Worm (Caenorhabditis elegans) whole organism, early embryonic: Measurements from ENCODE around the gene trpp-11.

Source experiments
- B0310.2 ChIP-seq: sonication (generic microtip); optimal IDR thresholded peaks from 2 replicates; lab custom pipeline; 2016; ENCODE audit warnings: mild to moderate bottlenecking, missing genetic modification characterization, missing compliant biosample characterization
- F13C5.2 ChIP-seq: sonication (generic microtip); optimal IDR thresholded peaks from 2 replicates; lab custom pipeline; 2017; ENCODE audit warnings: mild to moderate bottlenecking, missing genetic modification characterization, inconsistent platforms, missing compliant biosample characterization
- aly-1 ChIP-seq: sonication (generic microtip); optimal IDR thresholded peaks from 2 replicates; lab custom pipeline; 2016; ENCODE audit warnings: missing genetic modification characterization, missing compliant biosample characterization
- ama-1 ChIP-seq: fragments of 150-350 bp; optimal IDR thresholded peaks from 2 replicates; lab custom pipeline; 2014
- ceh-13 ChIP-seq: fragments of 200-800 bp; sonication (Bioruptor generic); optimal IDR thresholded peaks from 2 replicates; lab custom pipeline; 2018; ENCODE audit warnings: mild to moderate bottlenecking, missing genetic modification characterization, missing compliant biosample characterization
- ceh-36 ChIP-seq: sonication (generic microtip); optimal IDR thresholded peaks from 2 replicates; lab custom pipeline; 2016; ENCODE audit warnings: missing genetic modification characterization, inconsistent platforms, missing compliant biosample characterization
- ets-7 ChIP-seq: sonication (generic microtip); optimal IDR thresholded peaks from 2 replicates; lab custom pipeline; 2016; ENCODE audit warnings: missing genotype, missing genetic modification characterization, missing compliant biosample characterization
- flt-1 ChIP-seq: fragments of 200-800 bp; sonication (Bioruptor generic); IDR thresholded peaks from 2 replicates; pipeline ENCODE4 v1.3.6; 2022; ENCODE audit warnings: missing genetic modification characterization, missing compliant biosample characterization
- hmbx-1 ChIP-seq: sonication (generic microtip); optimal IDR thresholded peaks from 2 replicates; lab custom pipeline; 2016; ENCODE audit warnings: mild to moderate bottlenecking, missing genetic modification characterization, missing compliant biosample characterization
- hmg-4 ChIP-seq: fragments of 200-800 bp; sonication (Bioruptor generic); optimal IDR thresholded peaks from 2 replicates; lab custom pipeline; 2018; ENCODE audit warnings: mild to moderate bottlenecking, missing genetic modification characterization, missing compliant biosample characterization
- hnd-1 ChIP-seq: sonication (generic microtip); optimal IDR thresholded peaks from 2 replicates; lab custom pipeline; 2016; ENCODE audit warnings: missing genetic modification characterization, missing compliant biosample characterization
- pes-1 ChIP-seq: fragments of 200-800 bp; sonication (Bioruptor generic); IDR thresholded peaks from 2 replicates; pipeline ENCODE4 v1.3.6; 2022; ENCODE audit warnings: missing genetic modification reagents, missing genetic modification characterization, missing compliant biosample characterization
- scrt-1 ChIP-seq: fragments of 200-800 bp; sonication (Bioruptor generic); IDR thresholded peaks from 2 replicates; pipeline ENCODE4 v1.3.6; 2022; ENCODE audit warnings: missing genetic modification characterization, missing compliant biosample characterization
- sea-1 ChIP-seq: fragments of 200-800 bp; sonication (Bioruptor generic); conservative IDR thresholded peaks from 2 replicates; pipeline ENCODE4 v1.3.6; 2022; ENCODE audit warnings: missing genetic modification characterization, missing compliant biosample characterization
- tbx-11 ChIP-seq: fragments of 200-800 bp; sonication (Bioruptor generic); IDR thresholded peaks from 2 replicates; pipeline ENCODE4 v1.3.6; 2022; ENCODE audit warnings: missing genetic modification characterization, missing compliant biosample characterization
- tbx-37 ChIP-seq: fragments of 200-800 bp; sonication (Bioruptor generic); conservative IDR thresholded peaks from 2 replicates; pipeline ENCODE4 v1.3.6; 2022; ENCODE audit warnings: missing genetic modification reagents, missing genetic modification characterization, missing compliant biosample characterization
- tra-4 ChIP-seq: sonication (generic microtip); optimal IDR thresholded peaks from 2 replicates; lab custom pipeline; 2017; ENCODE audit warnings: missing genetic modification characterization, missing compliant biosample characterization

trpp-11 gene

ce11 chrIII:773114-773513 is 21.8 kb upstream of the trpp-11 start, which contains the start of gene cyn-6:
Gene cyn-6, plus strand, starts transcription at chrIII:773414.
- TF ChIP-seq tbx-11 (GFP tag; lab: Robert Waterston, UW) (no peak), flt-1 (GFP tag; lab: Robert Waterston, UW) (no peak), hmbx-1 (tag; lab: Kevin White, UChicago) (no peak), ceh-36 (tag; lab: Kevin White, UChicago) (no peak), hnd-1 (tag; lab: Kevin White, UChicago) (no peak)

- TF ChIP-seq tra-4 (tag; lab: Kevin White, UChicago): no peak
- no peak for TF ChIP-seq ets-7
- TF ChIP-seq hnd-1 (tag; lab: Kevin White, UChicago): no peak
- TF ChIP-seq hmg-4 (GFP tag; lab: Kevin White, UChicago): no peak
- no peak for TF ChIP-seq flt-1 (GFP tag; lab: Robert Waterston, UW)
- TF ChIP-seq B0310.2 (tag; lab: Kevin White, UChicago): no peak
- TF ChIP-seq F13C5.2: no peak
- TF ChIP-seq sea-1: no peak
- no peak for TF ChIP-seq ceh-36 (tag; lab: Kevin White, UChicago)
- TF ChIP-seq hmbx-1 (tag; lab: Kevin White, UChicago): no peak
- no peak for TF ChIP-seq ceh-13 (GFP tag; lab: Kevin White, UChicago)
- TF ChIP-seq scrt-1: no peak
- TF ChIP-seq tbx-11 (GFP tag; lab: Robert Waterston, UW): no peak
- TF ChIP-seq aly-1: no peak
- no peak for TF ChIP-seq ama-1 (lab: Kevin White, UChicago)
- TF ChIP-seq pes-1 (GFP tag; lab: Robert Waterston, UW): no peak
- no peak for TF ChIP-seq tbx-37 (GFP tag; lab: Robert Waterston, UW)
Observed at ce11 chrIII:775443-775842, 19.5 kb upstream of the trpp-11 start.

- no peak for TF ChIP-seq flt-1 (GFP tag; lab: Robert Waterston, UW)
- TF ChIP-seq sea-1: no peak
- no peak for TF ChIP-seq F13C5.2
- no peak for TF ChIP-seq hnd-1 (tag; lab: Kevin White, UChicago)
- TF ChIP-seq pes-1 (GFP tag; lab: Robert Waterston, UW): no peak
- no peak for TF ChIP-seq ceh-36 (tag; lab: Kevin White, UChicago)
- TF ChIP-seq ets-7: no peak
- TF ChIP-seq tbx-37 (GFP tag; lab: Robert Waterston, UW): no peak
- no peak for TF ChIP-seq B0310.2 (tag; lab: Kevin White, UChicago)
Observed at ce11 chrIII:778771-779170, 16.2 kb upstream of the trpp-11 start, which contains the start of gene alh-11. Gene alh-11, minus strand, starts transcription at chrIII:778871.

- TF ChIP-seq ets-7 (no peak), hmg-4 (GFP tag; lab: Kevin White, UChicago) (no peak), aly-1 (no peak), tbx-11 (GFP tag; lab: Robert Waterston, UW) (no peak), flt-1 (GFP tag; lab: Robert Waterston, UW) (no peak), B0310.2 (tag; lab: Kevin White, UChicago) (no peak), pes-1 (GFP tag; lab: Robert Waterston, UW) (no peak), hnd-1 (tag; lab: Kevin White, UChicago) (no peak), ceh-13 (GFP tag; lab: Kevin White, UChicago) (no peak), F13C5.2 (no peak), sea-1 (no peak), tbx-37 (GFP tag; lab: Robert Waterston, UW) (no peak)
Observed at ce11 chrIII:782503-782902, 12.4 kb upstream of the trpp-11 start.

- TF ChIP-seq flt-1 (GFP tag; lab: Robert Waterston, UW) (no peak), ceh-13 (GFP tag; lab: Kevin White, UChicago) (no peak), hnd-1 (tag; lab: Kevin White, UChicago) (no peak), sea-1 (no peak), tra-4 (tag; lab: Kevin White, UChicago) (no peak), tbx-37 (GFP tag; lab: Robert Waterston, UW) (peak; percentile 48; the same call in 1 of the 2 replicates), ets-7 (no peak), hmg-4 (GFP tag; lab: Kevin White, UChicago) (no peak), tbx-11 (GFP tag; lab: Robert Waterston, UW) (no peak), hmbx-1 (tag; lab: Kevin White, UChicago) (no peak), ceh-36 (tag; lab: Kevin White, UChicago) (no peak), ama-1 (lab: Kevin White, UChicago) (no peak), F13C5.2 (peak; percentile 33), pes-1 (GFP tag; lab: Robert Waterston, UW) (peak; percentile 64; the same call in 1 of the 2 replicates), B0310.2 (tag; lab: Kevin White, UChicago) (no peak), scrt-1 (no peak), aly-1 (no peak)
Observed at ce11 chrIII:783254-783753, 11.6 kb upstream of the trpp-11 start, which contains the start of the genes dagl-2 and ppm-1.G. Gene dagl-2, minus strand, starts transcription at chrIII:783305. Gene ppm-1.G, plus strand, starts transcription at chrIII:783703.

- TF ChIP-seq ceh-36 (tag; lab: Kevin White, UChicago): no peak
Observed at ce11 chrIII:789604-790003, 5.3 kb upstream of the trpp-11 start.

ce11 chrIII:790591-790990 is 4.3 kb upstream of the trpp-11 start:
- TF ChIP-seq pes-1 (GFP tag; lab: Robert Waterston, UW) (no peak), hmg-4 (GFP tag; lab: Kevin White, UChicago) (no peak), flt-1 (GFP tag; lab: Robert Waterston, UW) (no peak), hmbx-1 (tag; lab: Kevin White, UChicago) (no peak), aly-1 (no peak), ceh-36 (tag; lab: Kevin White, UChicago) (no peak)

- TF ChIP-seq hmbx-1 (tag; lab: Kevin White, UChicago) (no peak), hnd-1 (tag; lab: Kevin White, UChicago) (no peak), hmg-4 (GFP tag; lab: Kevin White, UChicago) (peak; percentile 12), tbx-11 (GFP tag; lab: Robert Waterston, UW) (no peak), F13C5.2 (peak; percentile 6), ceh-13 (GFP tag; lab: Kevin White, UChicago) (no peak), pes-1 (GFP tag; lab: Robert Waterston, UW) (no peak), sea-1 (no peak)
Observed at ce11 chrIII:793595-793994, 1.3 kb upstream of the trpp-11 start, which contains the start of gene snt-2. Gene snt-2, minus strand, starts transcription at chrIII:793733.
